Fruit fly (Drosophila melanogaster): Measurements from ENCODE around the gene Sxl.

Gene Sxl

DNA sequence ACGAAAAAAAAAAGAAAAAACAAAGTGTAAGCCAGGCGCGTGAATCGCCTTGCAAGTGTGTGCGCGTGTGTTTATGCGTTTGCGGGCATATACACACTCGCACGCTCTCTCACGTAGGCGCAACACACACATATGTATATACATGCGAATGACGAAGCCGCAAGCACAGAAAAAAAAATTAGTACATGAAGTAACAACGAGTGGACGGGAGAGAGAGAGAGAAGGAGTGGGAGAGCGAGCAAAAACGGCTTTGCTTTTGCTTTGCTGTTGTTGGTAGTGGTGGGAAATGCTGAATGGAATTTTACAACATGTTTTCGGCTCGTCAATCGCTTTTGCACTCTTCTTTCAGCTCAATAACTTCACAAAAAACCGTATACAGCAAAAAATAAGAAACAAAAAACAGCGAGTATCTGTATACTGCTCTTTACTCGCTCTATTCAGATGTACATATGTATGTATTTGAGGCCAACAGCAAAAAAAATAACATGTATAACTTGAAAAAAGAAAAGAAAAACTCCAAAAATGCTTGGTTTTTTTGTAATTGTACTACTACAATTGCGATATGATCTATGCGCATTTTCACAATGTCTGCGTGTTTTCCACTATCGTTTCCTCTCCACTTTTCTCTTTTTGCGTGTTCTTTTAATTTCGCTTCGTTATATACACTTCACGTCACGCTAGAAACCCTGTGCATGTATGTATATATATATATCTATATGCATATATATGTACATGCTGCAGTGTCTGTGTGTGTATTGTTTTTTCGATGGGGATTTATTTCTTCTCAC, 588 bp downstream of the Sxl start (continued):
- peak; percentile 46 for TF ChIP-seq YL-1 (GFP tag; optimal IDR thresholded peaks at IDR 0.05)
- TF ChIP-seq Hr39 (optimal IDR thresholded peaks at IDR 0.05), result no peak
- peak; percentile 76 to 88 for TF ChIP-seq Trl (optimal IDR thresholded peaks at IDR 0.05)
- TF ChIP-seq Trl (GFP tag; optimal IDR thresholded peaks at IDR 0.05), result no peak
- no peak for TF ChIP-seq CG1792 (GFP tag; optimal IDR thresholded peaks at IDR 0.05)
- TF ChIP-seq fd3F (GFP tag; optimal IDR thresholded peaks at IDR 0.05), result no peak
- no peak for TF ChIP-seq CG1602 (GFP tag; optimal IDR thresholded peaks at IDR 0.05)
- TF ChIP-seq Oaz (GFP tag; IDR thresholded peaks at IDR 0.05), result no peak
- no peak for TF ChIP-seq CG31365 (tag; optimal IDR thresholded peaks at IDR 0.05)
- no peak for TF ChIP-seq Opbp (GFP tag; IDR thresholded peaks at IDR 0.05; ENCODE audit: partially characterized antibody)
- no peak for TF ChIP-seq CG9797 (GFP tag; optimal IDR thresholded peaks at IDR 0.05)
- TF ChIP-seq H15 (GFP tag; IDR thresholded peaks at IDR 0.05), result no peak
- TF ChIP-seq wdn (GFP tag; IDR thresholded peaks at IDR 0.05), result no peak
- TF ChIP-seq dimm (GFP tag; IDR thresholded peaks at IDR 0.05), result no peak
- no peak for TF ChIP-seq wek (GFP tag; optimal IDR thresholded peaks at IDR 0.05)
- peak; percentile 7 for TF ChIP-seq zf30C (GFP tag; optimal IDR thresholded peaks at IDR 0.05)
- peak; percentile 54 for TF ChIP-seq CG32772 (GFP tag; IDR thresholded peaks at IDR 0.05)
- TF ChIP-seq CG4617 (GFP tag; optimal IDR thresholded peaks at IDR 0.05; ENCODE audit: borderline replicate concordance), result peak; percentile 16
- TF ChIP-seq tap (tag; optimal IDR thresholded peaks at IDR 0.05), result no peak
- no peak for TF ChIP-seq CG4707 (GFP tag; optimal IDR thresholded peaks at IDR 0.05)
- no peak for TF ChIP-seq CG2889 (GFP tag; IDR thresholded peaks at IDR 0.05)
- TF ChIP-seq CG12155 (GFP tag; optimal IDR thresholded peaks at IDR 0.05), result peak; percentile 95
- TF ChIP-seq ci (GFP tag; IDR thresholded peaks at IDR 0.05), result peak; percentile 50; the same call in 2 of the 3 replicates
- no peak for TF ChIP-seq Hmr (GFP tag; optimal IDR thresholded peaks at IDR 0.05)
- no peak for TF ChIP-seq Doc2 (GFP tag; IDR thresholded peaks at IDR 0.05)
- no peak for TF ChIP-seq Mad (GFP tag; optimal IDR thresholded peaks at IDR 0.05)
- no peak; the same call in 2 of the 3 replicates for TF ChIP-seq Dbx (GFP tag; IDR thresholded peaks at IDR 0.05)
- no peak for TF ChIP-seq z (GFP tag; IDR thresholded peaks at IDR 0.05)
- TF ChIP-seq CG3995 (GFP tag; optimal IDR thresholded peaks at IDR 0.05), result no peak
- TF ChIP-seq gcm (GFP tag; optimal IDR thresholded peaks at IDR 0.05), result no peak
- no peak for TF ChIP-seq esg (GFP tag; conservative IDR thresholded peaks at IDR 0.05)
- TF ChIP-seq CG6272 (GFP tag; IDR thresholded peaks at IDR 0.05), result no peak
- no peak for TF ChIP-seq repo (GFP tag; optimal IDR thresholded peaks at IDR 0.05)
- TF ChIP-seq gem (tag; optimal IDR thresholded peaks at IDR 0.05), result no peak
- peak; percentile 20 for TF ChIP-seq fru (optimal IDR thresholded peaks at IDR 0.05)
- no peak for TF ChIP-seq CG14441 (GFP tag; IDR thresholded peaks at IDR 0.05)
- peak; percentile 12 for TF ChIP-seq CG12769 (tag; optimal IDR thresholded peaks at IDR 0.05)
- no peak for TF ChIP-seq bbx (GFP tag; IDR thresholded peaks at IDR 0.05; ENCODE audit: partially characterized antibody)
- no peak for TF ChIP-seq hbn (GFP tag; IDR thresholded peaks at IDR 0.05; ENCODE audit: partially characterized antibody)
- TF ChIP-seq en (GFP tag; optimal IDR thresholded peaks at IDR 0.05), result no peak
- TF ChIP-seq sna (GFP tag; IDR thresholded peaks at IDR 0.05; ENCODE audit: partially characterized antibody), result 0 out of 2 replicates have a peak, but pooled peaks have one; percentile 20
- no peak for TF ChIP-seq CG10274 (GFP tag; optimal IDR thresholded peaks at IDR 0.05)
- TF ChIP-seq NFAT (GFP tag; IDR thresholded peaks at IDR 0.05), result no peak
- TF ChIP-seq Sry-δ (GFP tag; optimal IDR thresholded peaks at IDR 0.05), result peak; percentile 16
- TF ChIP-seq hth (optimal IDR thresholded peaks at IDR 0.05), result no peak
- no peak for TF ChIP-seq da (GFP tag; optimal IDR thresholded peaks at IDR 0.05)
- no peak for TF ChIP-seq CG8281 (tag; optimal IDR thresholded peaks at IDR 0.05)
- no peak for TF ChIP-seq al (GFP tag; IDR thresholded peaks at IDR 0.05)
- TF ChIP-seq CG1832 (GFP tag; optimal IDR thresholded peaks at IDR 0.05), result no peak
- TF ChIP-seq vvl (GFP tag; IDR thresholded peaks at IDR 0.05), result no peak
- TF ChIP-seq MBD-R2 (GFP tag; IDR thresholded peaks at IDR 0.05), result no peak
- no peak for TF ChIP-seq Side (GFP tag; optimal IDR thresholded peaks at IDR 0.05)
